Worm (Caenorhabditis elegans) whole organism, late embryonic: ENCODE results near the gene sec-3.

Experiments used
- C38D4.7 ChIP-seq: fragments of 200-800 bp; sonication (Bioruptor generic); optimal IDR thresholded peaks from 2 replicates; lab custom pipeline; 2018; ENCODE audit warnings: mild to moderate bottlenecking, missing genetic modification characterization, moderate library complexity, missing compliant biosample characterization
- F13H6.1 ChIP-seq: sonication (generic microtip); optimal IDR thresholded peaks from 2 replicates; lab custom pipeline; 2016; ENCODE audit warnings: missing genetic modification characterization, missing compliant biosample characterization
- K02D7.2 ChIP-seq: sonication (generic microtip); optimal IDR thresholded peaks from 2 replicates; lab custom pipeline; 2017; ENCODE audit warnings: mild to moderate bottlenecking, missing genetic modification characterization, missing compliant biosample characterization
- K09A11.1 ChIP-seq: sonication (generic microtip); optimal IDR thresholded peaks from 2 replicates; lab custom pipeline; 2017; ENCODE audit warnings: antibody characterized with exemption, mild to moderate bottlenecking, missing genetic modification characterization, missing compliant biosample characterization; ENCODE audit not compliant: insufficient read depth
- T23F11.4 ChIP-seq: fragments of 200-800 bp; sonication (Bioruptor generic); optimal IDR thresholded peaks from 2 replicates; lab custom pipeline; 2018; ENCODE audit warnings: mild to moderate bottlenecking, missing genetic modification characterization, missing compliant biosample characterization
- ama-1 ChIP-seq: fragments of 150-350 bp; optimal IDR thresholded peaks from 2 replicates; lab custom pipeline; 2014
- ceh-19 ChIP-seq: fragments of 200-800 bp; sonication (Bioruptor generic); optimal IDR thresholded peaks from 2 replicates; lab custom pipeline; 2018; ENCODE audit warnings: mild to moderate bottlenecking, missing genetic modification characterization, missing compliant biosample characterization
- ceh-2 ChIP-seq: sonication (generic microtip); optimal IDR thresholded peaks from 2 replicates; lab custom pipeline; 2016; ENCODE audit warnings: missing genotype, missing genetic modification characterization, missing compliant biosample characterization
- ceh-22 ChIP-seq: sonication (generic microtip); optimal IDR thresholded peaks from 2 replicates; lab custom pipeline; 2017; ENCODE audit warnings: missing biosample characterization, missing genetic modification characterization
- ceh-30 ChIP-seq: fragments of 150-350 bp; optimal IDR thresholded peaks from 2 replicates; lab custom pipeline; 2014; ENCODE audit warnings: missing biosample characterization, missing genetic modification characterization
- ceh-31 ChIP-seq: sonication (generic microtip); optimal IDR thresholded peaks from 2 replicates; lab custom pipeline; 2016; ENCODE audit warnings: missing genetic modification characterization, missing compliant biosample characterization
- elt-2 ChIP-seq: sonication (generic microtip); optimal IDR thresholded peaks from 2 replicates; lab custom pipeline; 2016; ENCODE audit warnings: missing genetic modification reagents, missing genetic modification characterization, missing compliant biosample characterization
- elt-4 ChIP-seq: sonication (generic microtip); optimal IDR thresholded peaks from 2 replicates; lab custom pipeline; 2016; ENCODE audit warnings: missing genetic modification characterization, missing compliant biosample characterization
- eyg-1 ChIP-seq: sonication (generic microtip); optimal IDR thresholded peaks from 2 replicates; lab custom pipeline; 2016; ENCODE audit warnings: missing genotype, missing genetic modification characterization, missing compliant biosample characterization
- hlh-13 ChIP-seq: fragments of 200-800 bp; sonication (Bioruptor generic); optimal IDR thresholded peaks from 2 replicates; lab custom pipeline; 2018; ENCODE audit warnings: mild to moderate bottlenecking, missing genetic modification characterization, missing compliant biosample characterization
- hlh-15 ChIP-seq: sonication (generic microtip); optimal IDR thresholded peaks from 2 replicates; lab custom pipeline; 2016; ENCODE audit warnings: missing genetic modification characterization, missing compliant biosample characterization
- hlh-30 ChIP-seq: sonication (generic microtip); optimal IDR thresholded peaks from 2 replicates; lab custom pipeline; 2017; ENCODE audit warnings: antibody characterized with exemption, missing genetic modification characterization, missing compliant biosample characterization; ENCODE audit not compliant: insufficient read depth
- hlh-6 ChIP-seq: sonication (generic microtip); optimal IDR thresholded peaks from 2 replicates; lab custom pipeline; 2016; ENCODE audit warnings: missing genotype, missing genetic modification characterization, missing compliant biosample characterization
- hlh-8 ChIP-seq: sonication (generic microtip); optimal IDR thresholded peaks from 2 replicates; lab custom pipeline; 2016; ENCODE audit warnings: missing genotype, missing genetic modification characterization, missing compliant biosample characterization
- mec-3 ChIP-seq: sonication (generic microtip); optimal IDR thresholded peaks from 2 replicates; lab custom pipeline; 2016; ENCODE audit warnings: borderline replicate concordance, missing genetic modification characterization, missing compliant biosample characterization
- nhr-11 ChIP-seq: fragments of 150-350 bp; optimal IDR thresholded peaks from 2 replicates; lab custom pipeline; 2014; ENCODE audit warnings: missing biosample characterization, missing genetic modification characterization
- npax-4 ChIP-seq: sonication (generic microtip); optimal IDR thresholded peaks from 2 replicates; lab custom pipeline; 2016; ENCODE audit warnings: missing genetic modification characterization, missing compliant biosample characterization
- odd-2 ChIP-seq: sonication (generic microtip); optimal IDR thresholded peaks from 2 replicates; lab custom pipeline; 2017; ENCODE audit warnings: antibody characterized with exemption, mild to moderate bottlenecking, missing genetic modification characterization, missing compliant biosample characterization
- pag-3 ChIP-seq: sonication (generic microtip); optimal IDR thresholded peaks from 2 replicates; lab custom pipeline; 2016; ENCODE audit warnings: missing compliant biosample characterization, missing genetic modification characterization, borderline replicate concordance
- pat-9 ChIP-seq: fragments of 200-800 bp; sonication (Bioruptor generic); optimal IDR thresholded peaks from 2 replicates; lab custom pipeline; 2018; ENCODE audit warnings: mild to moderate bottlenecking, missing genetic modification characterization, moderate library complexity, missing compliant biosample characterization
- pros-1 ChIP-seq: fragments of 150-350 bp; optimal IDR thresholded peaks from 2 replicates; lab custom pipeline; 2014; ENCODE audit warnings: missing biosample characterization, missing genetic modification reagents, missing genetic modification characterization
- rnt-1 ChIP-seq: sonication (generic microtip); optimal IDR thresholded peaks from 2 replicates; lab custom pipeline; 2016; ENCODE audit warnings: missing genetic modification characterization, missing compliant biosample characterization
- syd-9 ChIP-seq: sonication (generic microtip); optimal IDR thresholded peaks from 2 replicates; lab custom pipeline; 2016; ENCODE audit warnings: mild to moderate bottlenecking, missing genetic modification characterization, moderate library complexity, missing compliant biosample characterization
- tbx-7 ChIP-seq: sonication (generic microtip); optimal IDR thresholded peaks from 2 replicates; lab custom pipeline; 2016; ENCODE audit warnings: missing genotype, missing genetic modification characterization, missing compliant biosample characterization
- ttx-3 ChIP-seq: sonication (generic microtip); optimal IDR thresholded peaks from 2 replicates; lab custom pipeline; 2016; ENCODE audit warnings: missing genetic modification reagents, missing genetic modification characterization, missing compliant biosample characterization
- unc-55 ChIP-seq: sonication (generic microtip); optimal IDR thresholded peaks from 2 replicates; lab custom pipeline; 2017; ENCODE audit warnings: missing biosample characterization, missing genetic modification reagents, missing genetic modification characterization
- zip-5 ChIP-seq: sonication (generic microtip); optimal IDR thresholded peaks from 2 replicates; lab custom pipeline; 2016; ENCODE audit warnings: missing genetic modification characterization, missing compliant biosample characterization
- ztf-16 ChIP-seq: sonication (generic microtip); optimal IDR thresholded peaks from 2 replicates; lab custom pipeline; 2017; ENCODE audit warnings: missing genetic modification characterization, missing compliant biosample characterization

Gene sec-3

DNA sequence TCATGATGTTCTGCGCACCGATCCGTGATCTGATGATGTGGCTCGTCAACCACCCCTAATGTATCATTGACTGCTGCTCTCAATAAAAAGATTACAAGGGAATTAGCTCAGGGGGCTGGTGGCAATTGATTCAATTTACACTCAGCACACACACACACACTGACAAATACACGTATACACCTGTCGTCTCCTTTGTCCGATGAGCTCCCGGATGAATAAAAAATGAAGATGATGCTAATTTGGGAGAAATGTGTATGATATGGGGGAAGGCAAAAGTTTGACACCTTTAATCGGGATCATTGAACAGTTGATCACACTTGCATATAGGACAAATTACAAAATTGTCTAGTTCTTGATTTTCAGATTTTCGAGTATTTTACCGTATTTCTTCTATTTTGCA is 32.6 kb downstream of the sec-3 start:
- TF ChIP-seq T23F11.4 (GFP tag; lab: Kevin White, UChicago) (no peak), ceh-19 (GFP tag; lab: Kevin White, UChicago) (no peak), K09A11.1 (tag; lab: Kevin White, UChicago) (no peak), ama-1 (lab: Kevin White, UChicago) (no peak), pag-3 (tag; lab: Kevin White, UChicago) (no peak), mec-3 (tag; lab: Kevin White, UChicago) (no peak), unc-55 (no peak), tbx-7 (no peak), zip-5 (tag; lab: Kevin White, UChicago) (no peak), hlh-13 (GFP tag; lab: Kevin White, UChicago) (no peak)

DNA sequence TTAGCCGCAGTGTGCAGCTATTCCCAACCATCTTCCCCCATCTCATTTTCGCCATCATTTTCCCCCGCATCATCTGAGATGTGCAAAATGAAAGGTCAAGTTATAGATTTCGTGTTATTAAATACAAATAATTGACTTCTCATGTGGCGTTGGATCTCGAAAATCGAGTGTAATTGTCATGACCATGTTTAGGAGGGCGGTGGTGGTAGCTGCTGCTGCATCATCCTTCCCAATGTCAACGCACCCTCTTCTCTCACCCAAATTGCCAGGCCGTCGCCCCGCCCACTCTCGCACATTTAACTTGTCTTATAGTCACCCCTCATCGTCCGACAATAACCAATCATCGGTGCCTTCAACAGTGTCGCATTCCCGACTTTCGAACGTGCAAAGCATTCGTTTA is 36.4 kb downstream of the sec-3 start, which contains the start of gene ceh-30:
Gene ceh-30 (plus strand): TSS at position 301 of the 400 bp plus-strand sequence.
- TF ChIP-seq npax-4 (tag; lab: Kevin White, UChicago) = no peak
- TF ChIP-seq hlh-15 (tag; lab: Kevin White, UChicago) = no peak
- TF ChIP-seq elt-4 (tag; lab: Kevin White, UChicago) = no peak
- TF ChIP-seq ceh-30 = no peak
- TF ChIP-seq mec-3 (tag; lab: Kevin White, UChicago) = no peak
- no peak for TF ChIP-seq ceh-19 (GFP tag; lab: Kevin White, UChicago)
- TF ChIP-seq odd-2 (tag; lab: Kevin White, UChicago) = no peak
- no peak for TF ChIP-seq pros-1 (tag; lab: Kevin White, UChicago)
- TF ChIP-seq ceh-22 (tag; lab: Kevin White, UChicago) = no peak
- TF ChIP-seq hlh-8 (tag; lab: Kevin White, UChicago) = no peak

- no peak for TF ChIP-seq K02D7.2
Measured at ce11 chrX:3061698-3062097, 38.0 kb downstream of the sec-3 start.

- no peak for TF ChIP-seq ceh-2 (tag; lab: Kevin White, UChicago)
- no peak for TF ChIP-seq pros-1 (tag; lab: Kevin White, UChicago)
- TF ChIP-seq ttx-3 = no peak
- no peak for TF ChIP-seq ceh-19 (GFP tag; lab: Kevin White, UChicago)
- TF ChIP-seq ztf-16 (tag; lab: Kevin White, UChicago) = no peak
- TF ChIP-seq K02D7.2 = no peak
- TF ChIP-seq ceh-22 (tag; lab: Kevin White, UChicago) = no peak
- TF ChIP-seq eyg-1 (tag; lab: Kevin White, UChicago) = no peak
- no peak for TF ChIP-seq F13H6.1 (tag; lab: Kevin White, UChicago)
- TF ChIP-seq C38D4.7 = no peak
Measured at ce11 chrX:3059299-3059698, 40.4 kb downstream of the sec-3 start, which contains the start of gene rsef-1. TSS of gene rsef-1 (minus strand) at chrX:3059399.

- no peak for TF ChIP-seq nhr-11
- no peak for TF ChIP-seq K02D7.2
- no peak for TF ChIP-seq mec-3 (tag; lab: Kevin White, UChicago)
- TF ChIP-seq elt-2 (tag; lab: Kevin White, UChicago) = no peak
- no peak for TF ChIP-seq odd-2 (tag; lab: Kevin White, UChicago)
- no peak for TF ChIP-seq hlh-30
- TF ChIP-seq T23F11.4 (GFP tag; lab: Kevin White, UChicago) = no peak
- no peak for TF ChIP-seq rnt-1 (tag; lab: Kevin White, UChicago)
- no peak for TF ChIP-seq syd-9
- TF ChIP-seq pat-9 = no peak
- no peak for TF ChIP-seq hlh-6 (tag; lab: Kevin White, UChicago)
Measured at ce11 chrX:3057656-3058055, 42.0 kb downstream of the sec-3 start.

ce11 chrX:3056098-3056497 is 43.6 kb downstream of the sec-3 start:
- TF ChIP-seq hlh-8 (tag; lab: Kevin White, UChicago) (no peak), ceh-31 (no peak), K09A11.1 (tag; lab: Kevin White, UChicago) (no peak)
